Worm (Caenorhabditis elegans) whole organism, mixed stage, embryonic: ENCODE results near the gene C29F7.1.
A peak's percentile ranks its signal among the peaks of the same experiment; 100 is the strongest.

Experiments
- M03D4.4 ChIP-seq: sonication (generic microtip); optimal IDR thresholded peaks from 2 replicates; lab custom pipeline; 2017; ENCODE audit warnings: mild to moderate bottlenecking, missing genetic modification characterization, missing compliant biosample characterization
- bed-3 ChIP-seq: fragments of 200-800 bp; sonication (Bioruptor generic); optimal IDR thresholded peaks from 3 replicates; lab custom pipeline; 2018; ENCODE audit warnings: mild to moderate bottlenecking, missing genetic modification characterization, moderate library complexity, missing compliant biosample characterization
- blmp-1 ChIP-seq: fragments of 150-350 bp; optimal IDR thresholded peaks from 2 replicates; lab custom pipeline; 2014; ENCODE audit warnings: missing biosample characterization, missing genetic modification characterization
- ceh-39 ChIP-seq: fragments of 150-350 bp; optimal IDR thresholded peaks from 2 replicates; lab custom pipeline; 2014; ENCODE audit warnings: missing biosample characterization, missing genetic modification characterization
- ceh-43 ChIP-seq: fragments of 200-800 bp; sonication (Bioruptor generic); optimal IDR thresholded peaks from 2 replicates; lab custom pipeline; 2018; ENCODE audit warnings: mild to moderate bottlenecking, missing genetic modification characterization, moderate library complexity, missing compliant biosample characterization
- ceh-83 ChIP-seq: fragments of 200-800 bp; sonication (Bioruptor generic); optimal IDR thresholded peaks from 2 replicates; lab custom pipeline; 2018; ENCODE audit warnings: mild to moderate bottlenecking, missing genetic modification characterization, missing compliant biosample characterization
- ces-1 ChIP-seq: fragments of 150-350 bp; optimal IDR thresholded peaks from 2 replicates; lab custom pipeline; 2014; ENCODE audit warnings: missing biosample characterization, missing genetic modification reagents, missing genetic modification characterization
- cnd-1 ChIP-seq: fragments of 200-800 bp; sonication (Bioruptor generic); optimal IDR thresholded peaks from 2 replicates; lab custom pipeline; 2018; ENCODE audit warnings: mild to moderate bottlenecking, missing genetic modification characterization, missing compliant biosample characterization
- drap-1 ChIP-seq: fragments of 200-800 bp; sonication (Bioruptor generic); optimal IDR thresholded peaks from 3 replicates; lab custom pipeline; 2018; ENCODE audit warnings: mild to moderate bottlenecking, missing genetic modification characterization, missing compliant biosample characterization
- elt-1 ChIP-seq: sonication (generic microtip); optimal IDR thresholded peaks from 2 replicates; lab custom pipeline; 2017; ENCODE audit warnings: missing genetic modification characterization, mild to moderate bottlenecking, missing compliant biosample characterization, antibody characterized with exemption, moderate library complexity, borderline replicate concordance; ENCODE audit not compliant: insufficient read depth
- elt-3 ChIP-seq: fragments of 150-350 bp; optimal IDR thresholded peaks from 2 replicates; lab custom pipeline; 2014; ENCODE audit warnings: missing biosample characterization, missing genetic modification characterization
- flh-1 ChIP-seq: fragments of 200-800 bp; sonication (Bioruptor generic); optimal IDR thresholded peaks from 2 replicates; lab custom pipeline; 2018; ENCODE audit warnings: mild to moderate bottlenecking, missing genetic modification characterization, moderate library complexity, missing compliant biosample characterization
- ham-2 ChIP-seq: fragments of 200-800 bp; sonication (Bioruptor generic); optimal IDR thresholded peaks from 2 replicates; lab custom pipeline; 2018; ENCODE audit warnings: mild to moderate bottlenecking, missing genetic modification characterization, missing compliant biosample characterization
- hlh-1 ChIP-seq: fragments of 150-350 bp; optimal IDR thresholded peaks from 2 replicates; lab custom pipeline; 2014; ENCODE audit warnings: missing biosample characterization, missing genetic modification reagents, missing genetic modification characterization
- lin-13 ChIP-seq: fragments of 150-350 bp; optimal IDR thresholded peaks from 2 replicates; lab custom pipeline; 2014; ENCODE audit warnings: missing biosample characterization, missing genetic modification characterization
- lin-32 ChIP-seq: fragments of 200-800 bp; sonication (Bioruptor generic); optimal IDR thresholded peaks from 2 replicates; lab custom pipeline; 2018; ENCODE audit warnings: mild to moderate bottlenecking, missing genetic modification characterization, missing compliant biosample characterization
- lsy-2 ChIP-seq: fragments of 150-350 bp; optimal IDR thresholded peaks from 2 replicates; lab custom pipeline; 2014; ENCODE audit warnings: missing biosample characterization, missing genetic modification characterization
- mab-5 ChIP-seq: fragments of 150-350 bp; optimal IDR thresholded peaks from 2 replicates; lab custom pipeline; 2014; ENCODE audit warnings: missing biosample characterization, missing genetic modification characterization
- mep-1 ChIP-seq: fragments of 150-350 bp; optimal IDR thresholded peaks from 2 replicates; lab custom pipeline; 2017; ENCODE audit warnings: missing biosample characterization, missing genetic modification reagents, missing genetic modification characterization, inconsistent platforms
- mls-2 ChIP-seq: sonication (generic microtip); optimal IDR thresholded peaks from 2 replicates; lab custom pipeline; 2016; ENCODE audit warnings: mild to moderate bottlenecking, missing genetic modification characterization, moderate library complexity, missing compliant biosample characterization
- nhr-12 ChIP-seq: fragments of 150-350 bp; optimal IDR thresholded peaks from 2 replicates; lab custom pipeline; 2014; ENCODE audit warnings: missing biosample characterization, missing genetic modification characterization
- nhr-2 ChIP-seq: fragments of 150-350 bp; optimal IDR thresholded peaks from 2 replicates; lab custom pipeline; 2014; ENCODE audit warnings: missing biosample characterization, missing genetic modification characterization
- nhr-237 ChIP-seq: fragments of 150-350 bp; optimal IDR thresholded peaks from 2 replicates; lab custom pipeline; 2014; ENCODE audit warnings: missing biosample characterization, missing genetic modification characterization
- nhr-28 ChIP-seq: fragments of 150-350 bp; optimal IDR thresholded peaks from 2 replicates; lab custom pipeline; 2014; ENCODE audit warnings: missing biosample characterization, missing genetic modification characterization
- nhr-76 ChIP-seq: sonication (generic microtip); optimal IDR thresholded peaks from 2 replicates; lab custom pipeline; 2017; ENCODE audit warnings: missing biosample characterization, missing genetic modification characterization
- pha-4 ChIP-seq: fragments of 150-350 bp; optimal IDR thresholded peaks from 2 replicates; lab custom pipeline; 2018; ENCODE audit warnings: missing biosample characterization, missing genetic modification reagents, missing genetic modification characterization
- sem-2 ChIP-seq: fragments of 200-800 bp; sonication (Bioruptor generic); optimal IDR thresholded peaks from 2 replicates; lab custom pipeline; 2018; ENCODE audit warnings: mild to moderate bottlenecking, missing genetic modification characterization, missing compliant biosample characterization
- snpc-4 ChIP-seq: fragments of 150-350 bp; optimal IDR thresholded peaks from 2 replicates; lab custom pipeline; 2014; ENCODE audit warnings: missing biosample characterization, missing genetic modification characterization
- sptf-1 ChIP-seq: sonication (generic microtip); optimal IDR thresholded peaks from 2 replicates; lab custom pipeline; 2017; ENCODE audit warnings: mild to moderate bottlenecking, missing genetic modification characterization, moderate library complexity, missing compliant biosample characterization
- tbx-8 ChIP-seq: fragments of 200-800 bp; sonication (Bioruptor generic); optimal IDR thresholded peaks from 2 replicates; lab custom pipeline; 2018; ENCODE audit warnings: mild to moderate bottlenecking, missing genetic modification characterization, moderate library complexity, missing compliant biosample characterization
- unc-120 ChIP-seq: sonication (generic microtip); optimal IDR thresholded peaks from 2 replicates; lab custom pipeline; 2017; ENCODE audit warnings: missing genetic modification characterization, missing compliant biosample characterization; ENCODE audit not compliant: poor library complexity, severe bottlenecking
- unc-39 ChIP-seq: fragments of 150-350 bp; optimal IDR thresholded peaks from 2 replicates; lab custom pipeline; 2014; ENCODE audit warnings: missing biosample characterization, missing genetic modification characterization
- unc-62 ChIP-seq: fragments of 150-350 bp; optimal IDR thresholded peaks from 2 replicates; lab custom pipeline; 2014; ENCODE audit warnings: missing biosample characterization, missing genetic modification reagents, missing genetic modification characterization
- zip-8 ChIP-seq: fragments of 150-350 bp; optimal IDR thresholded peaks from 2 replicates; lab custom pipeline; 2014; ENCODE audit warnings: missing biosample characterization, missing genetic modification characterization
- ztf-11 ChIP-seq: fragments of 150-350 bp; optimal IDR thresholded peaks from 2 replicates; lab custom pipeline; 2014; ENCODE audit warnings: missing biosample characterization, missing genetic modification characterization

C29F7.1 gene

DNA sequence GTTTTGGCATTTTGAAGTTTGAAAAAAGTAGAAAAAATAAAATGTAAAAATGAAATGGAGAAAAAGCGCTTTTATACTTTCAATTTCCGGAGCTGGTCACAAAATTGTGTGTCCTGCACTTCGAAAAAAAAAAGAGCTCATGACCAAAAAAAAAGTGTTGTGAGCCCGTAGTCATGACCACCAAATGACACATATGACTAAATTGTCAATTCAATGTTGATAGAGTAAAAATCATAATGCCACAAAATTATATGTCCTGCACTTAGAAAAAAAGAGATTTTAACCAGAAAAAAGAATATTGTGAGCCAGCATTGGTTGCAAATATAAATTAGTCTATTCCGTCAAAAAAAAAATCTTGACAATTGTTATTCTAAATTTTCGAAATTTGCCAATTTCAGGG is 10.5 kb upstream of the C29F7.1 start, which contains the start of gene F02C12.2:
Gene F02C12.2, minus strand, starts transcription at position 101 of the 400 bp plus-strand sequence.
- TF ChIP-seq nhr-28: no peak
- TF ChIP-seq lin-13 (tag; lab: Kevin White, UChicago): no peak
- TF ChIP-seq ceh-43 (GFP tag; lab: Kevin White, UChicago): no peak
- no peak for TF ChIP-seq flh-1 (GFP tag; lab: Kevin White, UChicago)
- no peak for TF ChIP-seq ham-2 (GFP tag; lab: Kevin White, UChicago)
- no peak for TF ChIP-seq ztf-11
- TF ChIP-seq zip-8 (tag; lab: Kevin White, UChicago): no peak
- TF ChIP-seq nhr-237 (tag; lab: Kevin White, UChicago): no peak

DNA sequence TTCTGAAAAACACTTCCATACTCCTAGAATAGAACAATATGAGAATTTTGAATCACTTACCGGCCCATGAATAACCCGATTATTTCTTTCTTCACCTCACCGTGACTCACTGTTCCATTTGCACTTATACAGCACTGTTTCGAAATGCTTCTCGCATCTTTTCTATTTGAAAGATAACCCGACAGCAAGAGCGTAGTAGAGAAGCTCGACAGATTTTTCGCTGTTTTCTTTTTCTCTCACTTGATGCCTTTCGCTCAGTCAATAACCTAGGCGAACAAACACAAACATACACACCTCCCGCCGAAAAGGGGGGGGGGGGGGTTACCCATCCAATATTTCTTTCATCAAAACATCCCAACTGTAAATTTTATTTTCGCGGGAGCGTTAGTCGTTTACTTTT is 8.4 kb upstream of the C29F7.1 start:
- TF ChIP-seq nhr-2 (tag; lab: Kevin White, UChicago) (no peak), pha-4 (tag; lab: Kevin White, UChicago) (peak; percentile 35), mls-2 (tag; lab: Kevin White, UChicago) (no peak)

DNA sequence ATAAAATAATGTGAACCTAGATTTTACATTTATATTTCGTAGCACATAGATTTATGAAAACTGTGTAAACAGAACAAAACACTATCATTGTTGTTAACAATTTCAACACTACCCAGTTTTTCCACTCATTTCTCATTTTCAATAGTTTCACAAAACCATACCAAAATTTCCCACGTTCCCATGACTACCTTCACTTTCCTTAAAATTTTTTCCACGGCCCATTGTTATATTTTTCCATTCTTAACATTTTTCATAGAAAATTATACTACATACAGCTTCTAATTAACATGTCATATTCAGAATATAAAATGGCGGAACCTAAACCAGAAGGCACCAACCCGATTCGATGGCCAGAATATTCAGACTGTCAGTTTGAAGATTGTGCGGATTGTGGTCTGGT is 8.0 kb upstream of the C29F7.1 start, which contains the start of gene F02C12.1:
Gene F02C12.1, plus strand, starts transcription at position 301 of the 400 bp plus-strand sequence.
- TF ChIP-seq ceh-83 (GFP tag; lab: Kevin White, UChicago) (no peak), elt-1 (no peak), ces-1 (no peak), blmp-1 (tag; lab: Kevin White, UChicago) (no peak), ham-2 (GFP tag; lab: Kevin White, UChicago) (no peak), tbx-8 (no peak), lin-32 (GFP tag; lab: Kevin White, UChicago) (no peak)

DNA sequence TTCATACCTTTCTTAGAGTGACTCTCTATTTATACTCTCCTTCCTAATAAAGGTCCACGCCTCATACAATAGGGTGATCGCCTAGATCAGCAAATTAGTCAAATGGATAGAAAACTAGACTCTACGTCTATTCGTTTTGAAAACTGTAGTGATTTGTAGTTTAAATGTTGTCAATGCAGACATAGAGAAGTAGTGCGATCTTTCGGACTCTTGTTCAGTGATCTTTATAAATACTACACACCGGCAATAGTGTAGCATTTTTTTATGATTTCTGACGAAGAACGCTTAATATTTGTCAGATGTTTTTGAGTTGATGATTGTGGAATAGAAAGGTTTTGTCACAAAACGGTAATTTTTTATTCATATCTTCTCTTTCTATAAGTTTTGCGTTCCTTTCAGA is 1.6 kb downstream of the C29F7.1 start:
- TF ChIP-seq elt-3 (tag; lab: Kevin White, UChicago) (no peak), nhr-12 (tag; lab: Kevin White, UChicago) (no peak), M03D4.4 (tag; lab: Kevin White, UChicago) (no peak), ceh-39 (no peak), blmp-1 (tag; lab: Kevin White, UChicago) (no peak), ceh-43 (GFP tag; lab: Kevin White, UChicago) (no peak), tbx-8 (no peak), nhr-237 (tag; lab: Kevin White, UChicago) (no peak), mab-5 (tag; lab: Kevin White, UChicago) (no peak), pha-4 (tag; lab: Kevin White, UChicago) (no peak), unc-39 (no peak), mep-1 (tag; lab: Kevin White, UChicago) (no peak), sptf-1 (tag; lab: Kevin White, UChicago) (no peak), hlh-1 (tag; lab: Kevin White, UChicago) (no peak), ceh-83 (GFP tag; lab: Kevin White, UChicago) (no peak), unc-120 (tag; lab: Kevin White, UChicago) (no peak), lin-13 (tag; lab: Kevin White, UChicago) (no peak), ces-1 (no peak), zip-8 (tag; lab: Kevin White, UChicago) (no peak), ham-2 (GFP tag; lab: Kevin White, UChicago) (no peak)

DNA sequence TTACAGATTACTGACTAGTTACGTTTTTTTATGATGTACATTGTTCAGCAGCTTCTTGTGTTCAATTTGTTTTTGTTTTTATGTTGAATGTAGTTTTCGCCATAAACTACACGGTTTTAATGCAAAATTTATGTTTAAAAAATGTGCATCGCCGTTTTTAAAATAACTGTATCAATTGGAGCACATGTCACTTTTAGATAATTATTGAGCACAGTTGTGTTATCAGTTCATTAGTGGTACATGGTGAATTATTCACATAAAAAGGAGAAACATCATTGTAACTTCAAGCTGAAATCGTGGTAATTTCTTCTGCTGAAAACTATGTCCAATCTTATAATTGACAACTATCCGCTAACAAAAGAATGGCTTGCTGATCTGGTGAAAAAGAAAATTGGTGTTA is 2.6 kb downstream of the C29F7.1 start:
- TF ChIP-seq lin-13 (tag; lab: Kevin White, UChicago): no peak

DNA sequence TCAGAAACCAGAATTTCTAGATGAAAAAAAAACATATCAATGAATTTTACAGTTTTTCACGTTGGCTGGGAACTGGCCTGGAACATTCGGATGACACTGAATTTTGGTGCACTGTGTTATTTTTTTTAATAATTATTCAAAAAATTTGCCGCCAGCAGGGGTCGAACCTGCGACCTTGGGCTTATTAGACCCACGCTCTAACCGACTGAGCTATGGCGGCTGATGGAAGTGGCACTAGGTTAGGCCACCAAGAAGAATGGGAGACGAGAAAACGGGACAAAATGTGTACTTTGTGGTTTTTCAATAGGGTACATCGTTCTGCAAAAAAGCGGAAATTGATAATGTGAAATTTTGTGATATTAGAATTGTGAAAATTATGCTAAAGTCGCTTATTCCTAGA is 5.2 kb downstream of the C29F7.1 start:
- TF ChIP-seq M03D4.4 (tag; lab: Kevin White, UChicago): peak; percentile 63
- no peak for TF ChIP-seq mab-5 (tag; lab: Kevin White, UChicago)
- no peak for TF ChIP-seq elt-3 (tag; lab: Kevin White, UChicago)
- no peak for TF ChIP-seq nhr-2 (tag; lab: Kevin White, UChicago)
- TF ChIP-seq unc-62 (GFP tag; lab: Kevin White, UChicago): no peak
- no peak for TF ChIP-seq nhr-76 (tag; lab: Kevin White, UChicago)
- TF ChIP-seq ces-1: no peak
- TF ChIP-seq bed-3 (GFP tag; lab: Kevin White, UChicago): peak; percentile 32
- TF ChIP-seq drap-1 (GFP tag; lab: Kevin White, UChicago): peak; percentile 66
- TF ChIP-seq sptf-1 (tag; lab: Kevin White, UChicago): peak; percentile 79
- no peak for TF ChIP-seq lin-13 (tag; lab: Kevin White, UChicago)
- TF ChIP-seq sem-2 (GFP tag; lab: Kevin White, UChicago): peak; percentile 49
- TF ChIP-seq mls-2 (tag; lab: Kevin White, UChicago): peak; percentile 55
- peak; percentile 45 for TF ChIP-seq ham-2 (GFP tag; lab: Kevin White, UChicago)
- TF ChIP-seq cnd-1 (tag; lab: Kevin White, UChicago): peak; percentile 66
- TF ChIP-seq hlh-1 (tag; lab: Kevin White, UChicago): peak; percentile 6
- TF ChIP-seq nhr-28: no peak
- no peak for TF ChIP-seq nhr-237 (tag; lab: Kevin White, UChicago)
- no peak for TF ChIP-seq ztf-11
- TF ChIP-seq nhr-12 (tag; lab: Kevin White, UChicago): no peak
- TF ChIP-seq zip-8 (tag; lab: Kevin White, UChicago): no peak
- TF ChIP-seq lsy-2 (tag; lab: Kevin White, UChicago): no peak
- TF ChIP-seq lin-32 (GFP tag; lab: Kevin White, UChicago): no peak
- no peak for TF ChIP-seq tbx-8
- no peak for TF ChIP-seq ceh-83 (GFP tag; lab: Kevin White, UChicago)
- TF ChIP-seq unc-120 (tag; lab: Kevin White, UChicago): peak; percentile 46
- TF ChIP-seq snpc-4: no peak
- TF ChIP-seq unc-39: no peak
- TF ChIP-seq ceh-43 (GFP tag; lab: Kevin White, UChicago): peak; percentile 5
- no peak for TF ChIP-seq mep-1 (tag; lab: Kevin White, UChicago)
- no peak for TF ChIP-seq ceh-39
- TF ChIP-seq flh-1 (GFP tag; lab: Kevin White, UChicago): no peak
- TF ChIP-seq elt-1: no peak
- TF ChIP-seq pha-4 (tag; lab: Kevin White, UChicago): no peak
